Fruit fly (Drosophila melanogaster) whole organism, wandering third instar larva: Measurements from ENCODE around the gene CG1529.

Source experiments
- Abd-B ChIP-seq: fragments of >200 bp; optimal IDR thresholded peaks from 2 replicates; lab custom pipeline; 2017; ENCODE audit warnings: missing biosample characterization, missing genetic modification characterization
- CG32264 ChIP-seq: fragments of 200-800 bp; sonication (Bioruptor generic); optimal IDR thresholded peaks from 2 replicates; lab custom pipeline; 2016; ENCODE audit warnings: missing biosample characterization, missing genetic modification characterization
- CG9705 ChIP-seq: fragments of 200-800 bp; sonication (Bioruptor generic); optimal IDR thresholded peaks from 2 replicates; lab custom pipeline; 2018; ENCODE audit warnings: missing biosample characterization, mild to moderate bottlenecking, missing genetic modification characterization
- CrebA ChIP-seq: fragments of 200-800 bp; sonication (Bioruptor generic); optimal IDR thresholded peaks from 2 replicates; lab custom pipeline; 2016; ENCODE audit warnings: missing biosample characterization, mild to moderate bottlenecking, missing genetic modification characterization, borderline replicate concordance
- Dfd ChIP-seq: fragments of >200 bp; optimal IDR thresholded peaks from 2 replicates; lab custom pipeline; 2017; ENCODE audit warnings: missing biosample characterization, missing genetic modification characterization
- Dif ChIP-seq: fragments of 200-275, 200-300 bp; sonication (Bioruptor generic); optimal IDR thresholded peaks from 2 replicates; lab custom pipeline; 2018; ENCODE audit warnings: missing biosample characterization, missing genetic modification characterization; ENCODE audit not compliant: partially characterized antibody
- GATAd ChIP-seq: sonication (Bioruptor generic); optimal IDR thresholded peaks from 2 replicates; lab custom pipeline; 2016; ENCODE audit warnings: missing biosample characterization, missing genetic modification characterization
- HLH106 ChIP-seq: fragments of 200-800 bp; optimal IDR thresholded peaks from 3 replicates; lab custom pipeline; 2019; ENCODE audit warnings: missing biosample characterization, mild to moderate bottlenecking, missing genetic modification characterization, moderate library complexity
- Hnf4 ChIP-seq: fragments of 200-800 bp; sonication (Bioruptor generic); optimal IDR thresholded peaks from 2 replicates; lab custom pipeline; 2016; ENCODE audit warnings: missing biosample characterization, mild to moderate bottlenecking, missing genetic modification characterization
- Hr78 ChIP-seq: fragments of >200 bp; optimal IDR thresholded peaks from 2 replicates; lab custom pipeline; 2017; ENCODE audit warnings: missing biosample characterization, missing genetic modification characterization
- Hr83 ChIP-seq: fragments of 200-300 bp; sonication (Bioruptor generic); optimal IDR thresholded peaks from 2 replicates; lab custom pipeline; 2016; ENCODE audit warnings: missing biosample characterization, mild to moderate bottlenecking, missing genetic modification characterization, moderate library complexity; ENCODE audit not compliant: poor library complexity, severe bottlenecking
- Jra ChIP-seq: sonication (Bioruptor generic); optimal IDR thresholded peaks from 2 replicates; lab custom pipeline; 2016; ENCODE audit warnings: missing biosample characterization, missing genetic modification characterization
- Mio ChIP-seq: sonication (Bioruptor generic); optimal IDR thresholded peaks from 2 replicates; lab custom pipeline; 2016; ENCODE audit warnings: missing biosample characterization, missing genetic modification characterization
- Myc ChIP-seq: fragments of >200 bp; optimal IDR thresholded peaks from 2 replicates; lab custom pipeline; 2017
- N ChIP-seq: fragments of >200 bp; optimal IDR thresholded peaks from 2 replicates; lab custom pipeline; 2018; ENCODE audit warnings: missing biosample characterization, missing external identifiers, missing genetic modification characterization
- OdsH ChIP-seq: fragments of 200-800 bp; sonication (Bioruptor generic); optimal IDR thresholded peaks from 2 replicates; lab custom pipeline; 2016; ENCODE audit warnings: missing biosample characterization, mild to moderate bottlenecking, missing genetic modification characterization
- Rel ChIP-seq, 2 experiments: fragments of 200-800 bp; sonication (Bioruptor generic) in 1 of 2; optimal IDR thresholded peaks; 2 replicates in 1 of 2; 3 replicates in 1 of 2; lab custom pipeline; 2016 to 2019; ENCODE audit warnings: mild to moderate bottlenecking in 2 of 2, missing biosample characterization in 2 of 2, missing genetic modification characterization in 2 of 2, moderate library complexity in 1 of 2
- Sp1 ChIP-seq: fragments of 200-800 bp; sonication (Bioruptor generic); optimal IDR thresholded peaks from 3 replicates; lab custom pipeline; 2019; ENCODE audit warnings: missing biosample characterization, mild to moderate bottlenecking, missing genetic modification characterization, moderate library complexity
- Vsx2 ChIP-seq: fragments of 200-300, 225-300 bp; sonication (Bioruptor generic); optimal IDR thresholded peaks from 2 replicates; lab custom pipeline; 2018; ENCODE audit warnings: missing biosample characterization, missing genetic modification characterization; ENCODE audit not compliant: partially characterized antibody
- br ChIP-seq: fragments of 200-800 bp; sonication (Bioruptor generic); optimal IDR thresholded peaks from 2 replicates; lab custom pipeline; 2016; ENCODE audit warnings: missing biosample characterization, missing genetic modification characterization
- brk ChIP-seq: fragments of 200-800 bp; sonication (Bioruptor generic); optimal IDR thresholded peaks from 2 replicates; lab custom pipeline; 2016; ENCODE audit warnings: missing biosample characterization, mild to moderate bottlenecking, missing genetic modification characterization
- dl ChIP-seq, 2 experiments: fragments of 175-275, 200-275 bp in 1 of 2; fragments of 200-275 bp in 1 of 2; sonication (Bioruptor generic); optimal IDR thresholded peaks; lab custom pipeline; 2018; ENCODE audit warnings: mild to moderate bottlenecking in 2 of 2, missing biosample characterization in 2 of 2, missing genetic modification characterization in 2 of 2, moderate library complexity in 2 of 2; ENCODE audit not compliant: partially characterized antibody in 2 of 2, insufficient read depth in 1 of 2
- dmrt93B ChIP-seq: fragments of 200-800 bp; sonication (Bioruptor generic); optimal IDR thresholded peaks from 2 replicates; lab custom pipeline; 2018; ENCODE audit warnings: missing biosample characterization, mild to moderate bottlenecking, missing genetic modification characterization
- dsf ChIP-seq: sonication (Bioruptor generic); optimal IDR thresholded peaks from 2 replicates; lab custom pipeline; 2016; ENCODE audit warnings: missing biosample characterization, missing genetic modification characterization, borderline replicate concordance
- ey ChIP-seq: fragments of 200-800 bp; sonication (Bioruptor generic); optimal IDR thresholded peaks from 2 replicates; lab custom pipeline; 2016; ENCODE audit warnings: missing biosample characterization, missing genetic modification characterization
- foxo ChIP-seq, 2 experiments: fragments of 200-800 bp; sonication (Bioruptor generic); optimal IDR thresholded peaks; 2 replicates in 1 of 2; 3 replicates in 1 of 2; lab custom pipeline; 2016 to 2017; ENCODE audit warnings: missing biosample characterization in 2 of 2, missing genetic modification characterization in 2 of 2
- fru ChIP-seq: fragments of 200-800 bp; sonication (Bioruptor generic); optimal IDR thresholded peaks from 3 replicates; lab custom pipeline; 2016; ENCODE audit warnings: missing biosample characterization, mild to moderate bottlenecking, missing genetic modification characterization
- h ChIP-seq: fragments of 200-800 bp; sonication (Bioruptor generic); optimal IDR thresholded peaks from 3 replicates; lab custom pipeline; 2016; ENCODE audit warnings: missing biosample characterization, mild to moderate bottlenecking, missing genetic modification characterization
- jim ChIP-seq: fragments of 175-275, 200-325 bp; sonication (Bioruptor generic); optimal IDR thresholded peaks from 2 replicates; lab custom pipeline; 2016; ENCODE audit warnings: missing biosample characterization, mild to moderate bottlenecking, missing genetic modification characterization
- lola ChIP-seq: fragments of >200 bp; optimal IDR thresholded peaks from 2 replicates; lab custom pipeline; 2017; ENCODE audit warnings: missing biosample characterization, missing genetic modification characterization
- pan ChIP-seq: fragments of >200 bp; optimal IDR thresholded peaks from 2 replicates; lab custom pipeline; 2017
- psq ChIP-seq: fragments of 200-800 bp; sonication (Bioruptor generic); optimal IDR thresholded peaks from 3 replicates; lab custom pipeline; 2017; ENCODE audit warnings: missing biosample characterization, mild to moderate bottlenecking, missing genetic modification characterization, moderate library complexity
- rgr ChIP-seq: fragments of 200-800 bp; sonication (Bioruptor generic); optimal IDR thresholded peaks from 3 replicates; lab custom pipeline; 2016; ENCODE audit warnings: missing biosample characterization, mild to moderate bottlenecking, missing genetic modification characterization
- sage ChIP-seq: fragments of 200-800 bp; sonication (Bioruptor generic); optimal IDR thresholded peaks from 2 replicates; lab custom pipeline; 2016; ENCODE audit warnings: missing biosample characterization, mild to moderate bottlenecking, missing genetic modification characterization
- sv ChIP-seq: fragments of 200-800 bp; sonication (Bioruptor generic); optimal IDR thresholded peaks from 3 replicates; lab custom pipeline; 2016; ENCODE audit warnings: missing biosample characterization, missing genetic modification characterization
- tai ChIP-seq: sonication (Bioruptor generic); optimal IDR thresholded peaks from 2 replicates; lab custom pipeline; 2016; ENCODE audit warnings: missing biosample characterization, missing genetic modification characterization
- usp ChIP-seq: fragments of >200 bp; optimal IDR thresholded peaks from 2 replicates; lab custom pipeline; 2017; ENCODE audit warnings: missing biosample characterization, missing genetic modification characterization
- woc ChIP-seq: sonication (Bioruptor generic); optimal IDR thresholded peaks from 2 replicates; lab custom pipeline; 2016; ENCODE audit warnings: missing biosample characterization, mild to moderate bottlenecking, missing genetic modification characterization

The CG1529 gene

DNA sequence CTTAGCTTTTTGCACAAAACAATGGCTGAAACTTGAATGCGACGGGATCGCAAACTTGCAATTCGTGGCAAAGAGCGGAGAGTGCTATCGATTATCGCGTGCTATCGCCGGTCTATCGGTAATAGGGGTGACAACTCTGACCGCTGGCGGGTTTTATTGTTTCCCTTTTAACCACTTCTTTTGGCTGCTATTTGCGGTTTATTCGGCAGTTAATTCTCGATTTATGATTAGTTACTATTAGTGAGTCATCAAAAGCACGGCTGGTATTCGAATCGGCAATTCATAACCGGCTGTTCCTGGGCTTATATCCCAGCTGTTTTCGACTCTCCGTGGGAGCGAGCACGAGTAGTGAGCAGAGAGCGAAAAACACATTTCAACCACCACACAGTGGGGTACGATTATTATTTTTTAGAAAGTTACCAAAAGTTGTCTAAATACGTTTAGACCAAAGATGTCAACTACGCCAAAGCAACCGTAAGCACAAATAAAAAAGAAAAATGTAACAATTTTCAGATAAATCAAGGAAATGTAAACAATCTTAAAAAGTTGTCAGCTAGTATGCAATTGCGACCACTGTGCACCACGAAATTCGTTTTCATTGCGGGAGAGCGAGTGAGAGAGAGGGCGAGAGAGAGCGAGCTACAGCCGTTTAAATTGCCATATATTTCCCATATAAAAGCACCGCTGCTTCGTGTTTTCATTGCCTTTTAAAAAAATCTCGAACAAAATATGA is 22.3 kb upstream of the CG1529 start, which contains the start of the genes Stt3A and bves (continued):
- TF ChIP-seq h (GFP tag; lab: Kevin White, UChicago) (peak; percentile 99), lola (GFP tag; lab: Kevin White, UChicago) (no peak), Hr78 (GFP tag; lab: Kevin White, UChicago) (no peak), CG32264 (GFP tag; lab: Kevin White, UChicago) (peak; percentile 96), CrebA (GFP tag; lab: Kevin White, UChicago) (no peak), Hnf4 (GFP tag; lab: Kevin White, UChicago) (peak; percentile 99)

- TF ChIP-seq N (GFP tag; lab: Kevin White, UChicago) (no peak), CG32264 (GFP tag; lab: Kevin White, UChicago) (no peak), sage (GFP tag; lab: Kevin White, UChicago) (no peak), OdsH (GFP tag; lab: Kevin White, UChicago) (peak; percentile 36), Sp1 (GFP tag; lab: Kevin White, UChicago) (peak; percentile 83), Abd-B (GFP tag; lab: Kevin White, UChicago) (no peak), HLH106 (tag; lab: Kevin White, UChicago) (peak; percentile 71), br (GFP tag; lab: Kevin White, UChicago) (peak; percentile 71), GATAd (GFP tag; lab: Kevin White, UChicago) (no peak), Hr83 (GFP tag; lab: Kevin White, UChicago) (peak; percentile 84), tai (GFP tag; lab: Kevin White, UChicago) (no peak), lola (GFP tag; lab: Kevin White, UChicago) (no peak), Hr78 (GFP tag; lab: Kevin White, UChicago) (no peak), Jra (GFP tag; lab: Kevin White, UChicago) (peak; percentile 56), h (GFP tag; lab: Kevin White, UChicago) (peak; percentile 76), Myc (lab: Kevin White, UChicago) (peak; percentile 30), foxo (GFP tag; optimal IDR thresholded peaks at IDR 0.05; lab: Kevin White, UChicago) (peak in 1 of 2 experiments; percentile 76), psq (GFP tag; lab: Kevin White, UChicago) (peak; percentile 28), sv (GFP tag; lab: Kevin White, UChicago) (peak; percentile 80), Dfd (GFP tag; lab: Kevin White, UChicago) (no peak), Dif (no peak), fru (GFP tag; lab: Kevin White, UChicago) (peak; percentile 65), woc (GFP tag; lab: Kevin White, UChicago) (peak; percentile 45), Hnf4 (GFP tag; lab: Kevin White, UChicago) (peak; percentile 71), CrebA (GFP tag; lab: Kevin White, UChicago) (no peak), Vsx2 (GFP tag; lab: Kevin White, UChicago) (no peak), rgr (GFP tag; lab: Kevin White, UChicago) (peak; percentile 83), dsf (GFP tag; lab: Kevin White, UChicago) (no peak), jim (GFP tag; lab: Kevin White, UChicago) (no peak), CG9705 (GFP tag; lab: Kevin White, UChicago) (peak; percentile 83), dmrt93B (GFP tag; lab: Kevin White, UChicago) (peak; percentile 76), Rel (GFP tag; optimal IDR thresholded peaks at IDR 0.05; lab: Kevin White, UChicago) (no peak), Rel (tag; optimal IDR thresholded peaks at IDR 0.05; lab: Kevin White, UChicago) (peak; percentile 52), dl (GFP tag; optimal IDR thresholded peaks at IDR 0.05; lab: Kevin White, UChicago; ENCODE audit: insufficient read depth in 1 of 2, partially characterized antibody in 2 of 2) (no peak), usp (GFP tag; lab: Kevin White, UChicago) (no peak), Mio (GFP tag; lab: Kevin White, UChicago) (peak; percentile 38), ey (peak; percentile 43), pan (lab: Kevin White, UChicago) (no peak), brk (GFP tag; lab: Kevin White, UChicago) (no peak)
- TF ChIP-seq, all 38 proteins: peak for 20
Measured at dm6 chrX:21053099-21053715, 21.5 kb upstream of the CG1529 start.
